Worm (Caenorhabditis elegans) whole organism, L1 larva: ENCODE data around the gene F54C9.3.

Source experiments
- C04F5.9 ChIP-seq: sonication (generic microtip); optimal IDR thresholded peaks from 2 replicates; lab custom pipeline; 2016; ENCODE audit warnings: missing genetic modification characterization, missing compliant biosample characterization
- C16A3.4 ChIP-seq: fragments of 150-350 bp; optimal IDR thresholded peaks from 2 replicates; lab custom pipeline; 2014; ENCODE audit warnings: missing biosample characterization, missing genetic modification characterization
- F16B12.6 ChIP-seq: fragments of 150-350 bp; optimal IDR thresholded peaks from 2 replicates; lab custom pipeline; 2014; ENCODE audit warnings: missing biosample characterization, missing genetic modification characterization
- Y116A8C.19 ChIP-seq: sonication (generic microtip); optimal IDR thresholded peaks from 2 replicates; lab custom pipeline; 2016; ENCODE audit warnings: missing compliant biosample characterization, missing genetic modification characterization, borderline replicate concordance
- aha-1 ChIP-seq: fragments of 150-350 bp; optimal IDR thresholded peaks from 2 replicates; lab custom pipeline; 2014; ENCODE audit warnings: missing biosample characterization, missing genetic modification characterization
- ama-1 ChIP-seq: fragments of 150-350 bp; optimal IDR thresholded peaks from 2 replicates; lab custom pipeline; 2014
- blmp-1 ChIP-seq: fragments of 150-350 bp; optimal IDR thresholded peaks from 2 replicates; lab custom pipeline; 2014; ENCODE audit warnings: missing biosample characterization, missing genetic modification characterization
- ceh-63 ChIP-seq: fragments of 200-800 bp; sonication (Bioruptor generic); optimal IDR thresholded peaks from 2 replicates; lab custom pipeline; 2018; ENCODE audit warnings: mild to moderate bottlenecking, missing genetic modification characterization, missing compliant biosample characterization
- ceh-82 ChIP-seq, 3 experiments: fragments of 150-350 bp in 1 of 3; sonication (generic microtip) in 2 of 3; optimal IDR thresholded peaks; 2 replicates each; lab custom pipeline; 2014 to 2017; ENCODE audit warnings: missing biosample characterization in 3 of 3, missing genetic modification characterization in 3 of 3
- ceh-88 ChIP-seq: fragments of 200-800 bp; sonication (Bioruptor generic); IDR thresholded peaks from 2 replicates; pipeline ENCODE4 v1.3.6; 2022; ENCODE audit warnings: missing genetic modification characterization, missing compliant biosample characterization
- dpl-1 ChIP-seq, 3 experiments: fragments of 150-350 bp in 2 of 3; sonication (generic microtip) in 1 of 3; optimal IDR thresholded peaks; 2 replicates each; lab custom pipeline; 2014 to 2017; ENCODE audit warnings: missing biosample characterization in 3 of 3, missing genetic modification characterization in 3 of 3, missing genetic modification reagents in 3 of 3
- dsc-1 ChIP-seq: sonication (generic microtip); optimal IDR thresholded peaks from 2 replicates; lab custom pipeline; 2016; ENCODE audit warnings: mild to moderate bottlenecking, missing genetic modification characterization, missing compliant biosample characterization
- efl-1 ChIP-seq, 4 experiments: fragments of 150-350 bp; optimal IDR thresholded peaks in 3 of 4; peaks in 1 of 4; 1 replicate in 1 of 4; 2 replicates in 3 of 4; lab custom pipeline; 2014; ENCODE audit warnings: missing biosample characterization in 2 of 4, missing genetic modification characterization in 2 of 4, missing genetic modification reagents in 2 of 4
- egl-13 ChIP-seq: sonication (generic microtip); optimal IDR thresholded peaks from 2 replicates; lab custom pipeline; 2016; ENCODE audit warnings: missing genotype, missing genetic modification reagents, missing genetic modification characterization, missing compliant biosample characterization
- elt-2 ChIP-seq: sonication (generic microtip); optimal IDR thresholded peaks from 2 replicates; lab custom pipeline; 2016; ENCODE audit warnings: missing genetic modification characterization, mild to moderate bottlenecking, inconsistent platforms, missing compliant biosample characterization, missing genetic modification reagents
- fkh-10 ChIP-seq: sonication (generic microtip); optimal IDR thresholded peaks from 2 replicates; lab custom pipeline; 2017; ENCODE audit warnings: missing biosample characterization, missing genetic modification reagents, missing genetic modification characterization
- fkh-4 ChIP-seq: sonication (generic microtip); optimal IDR thresholded peaks from 2 replicates; lab custom pipeline; 2016; ENCODE audit warnings: missing compliant biosample characterization, missing genetic modification characterization, borderline replicate concordance
- fos-1 ChIP-seq: fragments of 150-350 bp; optimal IDR thresholded peaks from 2 replicates; lab custom pipeline; 2014; ENCODE audit warnings: missing biosample characterization, missing genetic modification characterization
- grh-1 ChIP-seq: fragments of 200-800 bp; sonication (Bioruptor generic); IDR thresholded peaks from 2 replicates; pipeline ENCODE4 v1.3.6; 2022; ENCODE audit warnings: missing genetic modification reagents, missing genetic modification characterization, missing compliant biosample characterization
- hpl-2 ChIP-seq: fragments of 150-350 bp; optimal IDR thresholded peaks from 2 replicates; lab custom pipeline; 2014; ENCODE audit warnings: missing biosample characterization, missing genetic modification reagents, missing genetic modification characterization
- jun-1 ChIP-seq: fragments of 150-350 bp; optimal IDR thresholded peaks from 2 replicates; lab custom pipeline; 2014; ENCODE audit warnings: missing biosample characterization, missing genetic modification reagents, missing genetic modification characterization
- lin-13 ChIP-seq: fragments of 150-350 bp; optimal IDR thresholded peaks from 2 replicates; lab custom pipeline; 2014; ENCODE audit warnings: missing biosample characterization, missing genetic modification reagents, missing genetic modification characterization
- lin-14 ChIP-seq: fragments of 200-800 bp; sonication (Bioruptor generic); optimal IDR thresholded peaks from 2 replicates; lab custom pipeline; 2018; ENCODE audit warnings: mild to moderate bottlenecking, missing genetic modification characterization, moderate library complexity, missing compliant biosample characterization
- lin-15B ChIP-seq: fragments of 150-350 bp; sonication (generic microtip); optimal IDR thresholded peaks from 3 replicates; lab custom pipeline; 2014; ENCODE audit warnings: missing biosample characterization, missing genetic modification characterization
- lin-35 ChIP-seq, 2 experiments: fragments of 150-350 bp; optimal IDR thresholded peaks; 2 replicates each; lab custom pipeline; 2014; ENCODE audit warnings: missing biosample characterization in 2 of 2, missing genetic modification characterization in 2 of 2, missing genetic modification reagents in 2 of 2
- lin-39 ChIP-seq: fragments of 150-350 bp; optimal IDR thresholded peaks from 2 replicates; lab custom pipeline; 2014; ENCODE audit warnings: missing biosample characterization, missing genetic modification reagents, missing genetic modification characterization
- lir-3 ChIP-seq: sonication (generic microtip); optimal IDR thresholded peaks from 2 replicates; lab custom pipeline; 2016; ENCODE audit warnings: mild to moderate bottlenecking, missing genetic modification characterization, moderate library complexity, missing compliant biosample characterization; ENCODE audit not compliant: poor library complexity
- lsy-2 ChIP-seq, 2 experiments: fragments of 150-350 bp; optimal IDR thresholded peaks; 2 replicates each; lab custom pipeline; 2014; ENCODE audit warnings: missing biosample characterization in 2 of 2, missing genetic modification characterization in 2 of 2
- mab-9 ChIP-seq: fragments of 200-800 bp; sonication (Bioruptor generic); IDR thresholded peaks from 2 replicates; pipeline ENCODE4 v1.3.6; 2022; ENCODE audit warnings: missing genetic modification reagents, missing genetic modification characterization, missing compliant biosample characterization
- nhr-76 ChIP-seq: sonication (generic microtip); optimal IDR thresholded peaks from 2 replicates; lab custom pipeline; 2017; ENCODE audit warnings: missing biosample characterization, missing genetic modification characterization
- nhr-84 ChIP-seq: sonication (generic microtip); optimal IDR thresholded peaks from 2 replicates; lab custom pipeline; 2017; ENCODE audit warnings: missing biosample characterization, missing genetic modification characterization
- nhr-90 ChIP-seq: sonication (generic microtip); optimal IDR thresholded peaks from 2 replicates; lab custom pipeline; 2016; ENCODE audit warnings: mild to moderate bottlenecking, missing genetic modification characterization, missing compliant biosample characterization; ENCODE audit not compliant: poor library complexity
- pax-3 ChIP-seq: fragments of 200-800 bp; sonication (Bioruptor generic); optimal IDR thresholded peaks from 2 replicates; lab custom pipeline; 2018; ENCODE audit warnings: mild to moderate bottlenecking, missing genetic modification characterization, moderate library complexity, missing compliant biosample characterization
- pqm-1 ChIP-seq: sonication (generic microtip); optimal IDR thresholded peaks from 3 replicates; lab custom pipeline; 2017; ENCODE audit warnings: missing biosample characterization, missing genetic modification characterization
- skn-1 ChIP-seq: fragments of 150-350 bp; optimal IDR thresholded peaks from 2 replicates; lab custom pipeline; 2014; ENCODE audit warnings: missing biosample characterization, missing genetic modification characterization
- snu-23 ChIP-seq: sonication (generic microtip); optimal IDR thresholded peaks from 2 replicates; lab custom pipeline; 2016; ENCODE audit warnings: missing genetic modification characterization, missing compliant biosample characterization
- tbx-2 ChIP-seq: sonication (generic microtip); optimal IDR thresholded peaks from 2 replicates; lab custom pipeline; 2016; ENCODE audit warnings: missing genetic modification characterization, missing compliant biosample characterization
- tlp-1 ChIP-seq: fragments of 150-350 bp; optimal IDR thresholded peaks from 2 replicates; lab custom pipeline; 2014; ENCODE audit warnings: missing biosample characterization, missing genetic modification characterization
- unc-130 ChIP-seq: fragments of 150-350 bp; optimal IDR thresholded peaks from 2 replicates; lab custom pipeline; 2017; ENCODE audit warnings: missing biosample characterization, missing genetic modification characterization, inconsistent platforms
- unc-30 ChIP-seq: sonication (generic microtip); optimal IDR thresholded peaks from 2 replicates; lab custom pipeline; 2017; ENCODE audit warnings: missing biosample characterization, missing genetic modification characterization
- unc-98 ChIP-seq: fragments of 200-800 bp; sonication (Bioruptor generic); IDR thresholded peaks from 2 replicates; pipeline ENCODE4 v1.3.6; 2022; ENCODE audit warnings: missing genetic modification characterization, missing compliant biosample characterization
- zag-1 ChIP-seq: fragments of 150-350 bp; optimal IDR thresholded peaks from 2 replicates; lab custom pipeline; 2014; ENCODE audit warnings: missing biosample characterization, missing genetic modification characterization
- zip-4 ChIP-seq: fragments of 200-800 bp; sonication (Bioruptor generic); optimal IDR thresholded peaks from 2 replicates; lab custom pipeline; 2018; ENCODE audit warnings: mild to moderate bottlenecking, missing genetic modification characterization, moderate library complexity, missing compliant biosample characterization
- ztf-11 ChIP-seq, 2 experiments: sonication (generic microtip); optimal IDR thresholded peaks; 2 replicates each; lab custom pipeline; 2016 to 2017; ENCODE audit warnings: missing genetic modification characterization in 2 of 2, missing biosample characterization in 1 of 2, missing compliant biosample characterization in 1 of 2
- ztf-4 ChIP-seq: fragments of 150-350 bp; optimal IDR thresholded peaks from 2 replicates; lab custom pipeline; 2014; ENCODE audit warnings: missing biosample characterization, missing genetic modification characterization

Gene F54C9.3

ce11 chrII:8566806-8567266 is at the start of gene F54C9.3:
Gene F54C9.3, minus strand, starts transcription at chrII:8566856.
- TF ChIP-seq blmp-1 (tag; lab: Kevin White, UChicago) (no peak), ceh-88 (GFP tag; lab: Robert Waterston, UW) (no peak), egl-13 (no peak), lin-15B (tag; lab: Kevin White, UChicago) (no peak), pqm-1 (tag; lab: Kevin White, UChicago) (peak; percentile 57), skn-1 (no peak), ztf-4 (tag; lab: Kevin White, UChicago) (no peak), ztf-11 (tag; optimal IDR thresholded peaks at IDR 0.05; lab: Kevin White, UChicago) (no peak), hpl-2 (GFP tag; lab: Kevin White, UChicago) (no peak), efl-1 (optimal IDR thresholded peaks at IDR 0.05; lab: Kevin White, UChicago) (no peak), efl-1 (GFP tag; optimal IDR thresholded peaks at IDR 0.05 in 1 of 2; lab: Kevin White, UChicago) (peak in 1 of 2 experiments; percentile 92), dsc-1 (tag; lab: Kevin White, UChicago) (no peak), lsy-2 (tag; optimal IDR thresholded peaks at IDR 0.05; lab: Kevin White, UChicago) (peak in 1 of 2 experiments; percentile 13), F16B12.6 (tag; lab: Kevin White, UChicago) (no peak), zag-1 (tag; lab: Kevin White, UChicago) (no peak), lin-13 (GFP tag; lab: Kevin White, UChicago) (no peak), grh-1 (no peak), ama-1 (peak; percentile 1), ceh-63 (GFP tag; lab: Kevin White, UChicago) (no peak), unc-98 (GFP tag; lab: Robert Waterston, UW) (no peak), nhr-90 (no peak), Y116A8C.19 (tag; lab: Kevin White, UChicago) (no peak), elt-2 (peak; percentile 85), lin-14 (GFP tag; lab: Kevin White, UChicago) (no peak), lir-3 (tag; lab: Kevin White, UChicago) (no peak), dpl-1 (GFP tag; optimal IDR thresholded peaks at IDR 0.05; lab: Kevin White, UChicago) (peak in 1 of 3 experiments; percentile 27), C04F5.9 (tag; lab: Kevin White, UChicago) (no peak), tbx-2 (tag; lab: Kevin White, UChicago) (no peak), fos-1 (tag; lab: Kevin White, UChicago) (no peak), zip-4 (no peak), snu-23 (GFP tag; lab: Kevin White, UChicago) (no peak), nhr-76 (tag; lab: Kevin White, UChicago) (no peak), unc-130 (tag; lab: Kevin White, UChicago) (no peak), aha-1 (tag; lab: Kevin White, UChicago) (no peak), lin-39 (tag; lab: Kevin White, UChicago) (no peak), fkh-10 (GFP tag; lab: Kevin White, UChicago) (no peak), pax-3 (tag; lab: Kevin White, UChicago) (no peak), C16A3.4 (tag; lab: Kevin White, UChicago) (no peak), mab-9 (GFP tag; lab: Robert Waterston, UW) (no peak), unc-30 (tag; lab: Kevin White, UChicago) (no peak), jun-1 (tag; lab: Kevin White, UChicago) (peak; percentile 30), lin-35 (GFP tag; optimal IDR thresholded peaks at IDR 0.05; lab: Kevin White, UChicago) (peak in 1 of 2 experiments; percentile 54), nhr-84 (tag; lab: Kevin White, UChicago) (no peak), ceh-82 (tag; optimal IDR thresholded peaks at IDR 0.05; lab: Kevin White, UChicago) (no peak), tlp-1 (tag; lab: Kevin White, UChicago) (peak; percentile 16), fkh-4 (no peak)
